Worm (Caenorhabditis elegans) whole organism, mixed stage, embryonic: Measurements from ENCODE around the gene dnj-5.

Experiments
- M03D4.4 ChIP-seq: sonication (generic microtip); optimal IDR thresholded peaks from 2 replicates; lab custom pipeline; 2017; ENCODE audit warnings: mild to moderate bottlenecking, missing genetic modification characterization, missing compliant biosample characterization
- bed-3 ChIP-seq: fragments of 200-800 bp; sonication (Bioruptor generic); optimal IDR thresholded peaks from 3 replicates; lab custom pipeline; 2018; ENCODE audit warnings: mild to moderate bottlenecking, missing genetic modification characterization, moderate library complexity, missing compliant biosample characterization
- blmp-1 ChIP-seq: fragments of 150-350 bp; optimal IDR thresholded peaks from 2 replicates; lab custom pipeline; 2014; ENCODE audit warnings: missing biosample characterization, missing genetic modification characterization
- ceh-39 ChIP-seq: fragments of 150-350 bp; optimal IDR thresholded peaks from 2 replicates; lab custom pipeline; 2014; ENCODE audit warnings: missing biosample characterization, missing genetic modification characterization
- ceh-43 ChIP-seq: fragments of 200-800 bp; sonication (Bioruptor generic); optimal IDR thresholded peaks from 2 replicates; lab custom pipeline; 2018; ENCODE audit warnings: mild to moderate bottlenecking, missing genetic modification characterization, moderate library complexity, missing compliant biosample characterization
- ceh-83 ChIP-seq: fragments of 200-800 bp; sonication (Bioruptor generic); optimal IDR thresholded peaks from 2 replicates; lab custom pipeline; 2018; ENCODE audit warnings: mild to moderate bottlenecking, missing genetic modification characterization, missing compliant biosample characterization
- ces-1 ChIP-seq: fragments of 150-350 bp; optimal IDR thresholded peaks from 2 replicates; lab custom pipeline; 2014; ENCODE audit warnings: missing biosample characterization, missing genetic modification reagents, missing genetic modification characterization
- cnd-1 ChIP-seq: fragments of 200-800 bp; sonication (Bioruptor generic); optimal IDR thresholded peaks from 2 replicates; lab custom pipeline; 2018; ENCODE audit warnings: mild to moderate bottlenecking, missing genetic modification characterization, missing compliant biosample characterization
- drap-1 ChIP-seq: fragments of 200-800 bp; sonication (Bioruptor generic); optimal IDR thresholded peaks from 3 replicates; lab custom pipeline; 2018; ENCODE audit warnings: mild to moderate bottlenecking, missing genetic modification characterization, missing compliant biosample characterization
- elt-1 ChIP-seq: sonication (generic microtip); optimal IDR thresholded peaks from 2 replicates; lab custom pipeline; 2017; ENCODE audit warnings: missing genetic modification characterization, mild to moderate bottlenecking, missing compliant biosample characterization, antibody characterized with exemption, moderate library complexity, borderline replicate concordance; ENCODE audit not compliant: insufficient read depth
- elt-3 ChIP-seq: fragments of 150-350 bp; optimal IDR thresholded peaks from 2 replicates; lab custom pipeline; 2014; ENCODE audit warnings: missing biosample characterization, missing genetic modification characterization
- flh-1 ChIP-seq: fragments of 200-800 bp; sonication (Bioruptor generic); optimal IDR thresholded peaks from 2 replicates; lab custom pipeline; 2018; ENCODE audit warnings: mild to moderate bottlenecking, missing genetic modification characterization, moderate library complexity, missing compliant biosample characterization
- ham-2 ChIP-seq: fragments of 200-800 bp; sonication (Bioruptor generic); optimal IDR thresholded peaks from 2 replicates; lab custom pipeline; 2018; ENCODE audit warnings: mild to moderate bottlenecking, missing genetic modification characterization, missing compliant biosample characterization
- hlh-1 ChIP-seq: fragments of 150-350 bp; optimal IDR thresholded peaks from 2 replicates; lab custom pipeline; 2014; ENCODE audit warnings: missing biosample characterization, missing genetic modification reagents, missing genetic modification characterization
- lin-13 ChIP-seq: fragments of 150-350 bp; optimal IDR thresholded peaks from 2 replicates; lab custom pipeline; 2014; ENCODE audit warnings: missing biosample characterization, missing genetic modification characterization
- lin-32 ChIP-seq: fragments of 200-800 bp; sonication (Bioruptor generic); optimal IDR thresholded peaks from 2 replicates; lab custom pipeline; 2018; ENCODE audit warnings: mild to moderate bottlenecking, missing genetic modification characterization, missing compliant biosample characterization
- lsy-2 ChIP-seq: fragments of 150-350 bp; optimal IDR thresholded peaks from 2 replicates; lab custom pipeline; 2014; ENCODE audit warnings: missing biosample characterization, missing genetic modification characterization
- mab-5 ChIP-seq: fragments of 150-350 bp; optimal IDR thresholded peaks from 2 replicates; lab custom pipeline; 2014; ENCODE audit warnings: missing biosample characterization, missing genetic modification characterization
- mep-1 ChIP-seq: fragments of 150-350 bp; optimal IDR thresholded peaks from 2 replicates; lab custom pipeline; 2017; ENCODE audit warnings: missing biosample characterization, missing genetic modification reagents, missing genetic modification characterization, inconsistent platforms
- mls-2 ChIP-seq: sonication (generic microtip); optimal IDR thresholded peaks from 2 replicates; lab custom pipeline; 2016; ENCODE audit warnings: mild to moderate bottlenecking, missing genetic modification characterization, moderate library complexity, missing compliant biosample characterization
- nhr-2 ChIP-seq: fragments of 150-350 bp; optimal IDR thresholded peaks from 2 replicates; lab custom pipeline; 2014; ENCODE audit warnings: missing biosample characterization, missing genetic modification characterization
- nhr-237 ChIP-seq: fragments of 150-350 bp; optimal IDR thresholded peaks from 2 replicates; lab custom pipeline; 2014; ENCODE audit warnings: missing biosample characterization, missing genetic modification characterization
- nhr-28 ChIP-seq: fragments of 150-350 bp; optimal IDR thresholded peaks from 2 replicates; lab custom pipeline; 2014; ENCODE audit warnings: missing biosample characterization, missing genetic modification characterization
- nhr-76 ChIP-seq: sonication (generic microtip); optimal IDR thresholded peaks from 2 replicates; lab custom pipeline; 2017; ENCODE audit warnings: missing biosample characterization, missing genetic modification characterization
- pha-4 ChIP-seq: fragments of 150-350 bp; optimal IDR thresholded peaks from 2 replicates; lab custom pipeline; 2018; ENCODE audit warnings: missing biosample characterization, missing genetic modification reagents, missing genetic modification characterization
- sem-2 ChIP-seq: fragments of 200-800 bp; sonication (Bioruptor generic); optimal IDR thresholded peaks from 2 replicates; lab custom pipeline; 2018; ENCODE audit warnings: mild to moderate bottlenecking, missing genetic modification characterization, missing compliant biosample characterization
- snpc-4 ChIP-seq: fragments of 150-350 bp; optimal IDR thresholded peaks from 2 replicates; lab custom pipeline; 2014; ENCODE audit warnings: missing biosample characterization, missing genetic modification characterization
- sptf-1 ChIP-seq: sonication (generic microtip); optimal IDR thresholded peaks from 2 replicates; lab custom pipeline; 2017; ENCODE audit warnings: mild to moderate bottlenecking, missing genetic modification characterization, moderate library complexity, missing compliant biosample characterization
- tbx-8 ChIP-seq: fragments of 200-800 bp; sonication (Bioruptor generic); optimal IDR thresholded peaks from 2 replicates; lab custom pipeline; 2018; ENCODE audit warnings: mild to moderate bottlenecking, missing genetic modification characterization, moderate library complexity, missing compliant biosample characterization
- unc-120 ChIP-seq: sonication (generic microtip); optimal IDR thresholded peaks from 2 replicates; lab custom pipeline; 2017; ENCODE audit warnings: missing genetic modification characterization, missing compliant biosample characterization; ENCODE audit not compliant: poor library complexity, severe bottlenecking
- unc-39 ChIP-seq: fragments of 150-350 bp; optimal IDR thresholded peaks from 2 replicates; lab custom pipeline; 2014; ENCODE audit warnings: missing biosample characterization, missing genetic modification characterization
- unc-62 ChIP-seq: fragments of 150-350 bp; optimal IDR thresholded peaks from 2 replicates; lab custom pipeline; 2014; ENCODE audit warnings: missing biosample characterization, missing genetic modification reagents, missing genetic modification characterization
- zip-8 ChIP-seq: fragments of 150-350 bp; optimal IDR thresholded peaks from 2 replicates; lab custom pipeline; 2014; ENCODE audit warnings: missing biosample characterization, missing genetic modification characterization
- ztf-11 ChIP-seq: fragments of 150-350 bp; optimal IDR thresholded peaks from 2 replicates; lab custom pipeline; 2014; ENCODE audit warnings: missing biosample characterization, missing genetic modification characterization

dnj-5 gene

ce11 chrII:6832695-6833389, 25.3 kb downstream of the dnj-5 start:
- no peak for TF ChIP-seq ces-1 (GFP tag; lab: Kevin White, UChicago)
- no peak for TF ChIP-seq nhr-28 (tag; lab: Kevin White, UChicago)
- peak; percentile 2 for TF ChIP-seq mep-1 (tag; lab: Kevin White, UChicago)
- TF ChIP-seq tbx-8 (GFP tag; lab: Kevin White, UChicago), result no peak
- no peak for TF ChIP-seq lsy-2 (tag; lab: Kevin White, UChicago)
- TF ChIP-seq lin-32 (GFP tag; lab: Kevin White, UChicago), result no peak
- no peak for TF ChIP-seq unc-39 (tag; lab: Kevin White, UChicago)
- TF ChIP-seq blmp-1 (tag; lab: Kevin White, UChicago), result no peak
- no peak for TF ChIP-seq lin-13 (tag; lab: Kevin White, UChicago)
- no peak for TF ChIP-seq flh-1 (GFP tag; lab: Kevin White, UChicago)
- TF ChIP-seq nhr-237 (tag; lab: Kevin White, UChicago), result no peak
- TF ChIP-seq sem-2, result no peak
- peak; percentile 90 for TF ChIP-seq elt-1 (tag; lab: Kevin White, UChicago)
- TF ChIP-seq bed-3 (GFP tag; lab: Kevin White, UChicago), result no peak
- no peak for TF ChIP-seq elt-3
- peak; percentile 28 for TF ChIP-seq unc-120 (tag; lab: Kevin White, UChicago)
- peak; percentile 60 for TF ChIP-seq hlh-1 (tag; lab: Kevin White, UChicago)
- no peak for TF ChIP-seq ceh-43 (GFP tag; lab: Kevin White, UChicago)
- TF ChIP-seq unc-62 (GFP tag; lab: Kevin White, UChicago), result peak; percentile 30
- TF ChIP-seq mls-2 (tag; lab: Kevin White, UChicago), result no peak
- no peak for TF ChIP-seq cnd-1 (tag; lab: Kevin White, UChicago)
- no peak for TF ChIP-seq zip-8 (tag; lab: Kevin White, UChicago)
- peak; percentile 86 for TF ChIP-seq ham-2 (GFP tag; lab: Kevin White, UChicago)
- TF ChIP-seq M03D4.4 (tag; lab: Kevin White, UChicago), result no peak
- TF ChIP-seq sptf-1, result no peak
- no peak for TF ChIP-seq pha-4 (tag; lab: Kevin White, UChicago)
- TF ChIP-seq nhr-76, result no peak
- TF ChIP-seq ceh-39 (tag; lab: Kevin White, UChicago), result no peak
- no peak for TF ChIP-seq nhr-2 (tag; lab: Kevin White, UChicago)
- no peak for TF ChIP-seq snpc-4 (tag; lab: Kevin White, UChicago)

ce11 chrII:6832207-6832606, 25.9 kb downstream of the dnj-5 start:
- TF ChIP-seq ces-1 (GFP tag; lab: Kevin White, UChicago), result peak; percentile 29
- no peak for TF ChIP-seq ham-2 (GFP tag; lab: Kevin White, UChicago)

ce11 chrII:6831531-6832201, 26.4 kb downstream of the dnj-5 start:
- TF ChIP-seq bed-3 (GFP tag; lab: Kevin White, UChicago), result no peak
- no peak for TF ChIP-seq ceh-39 (tag; lab: Kevin White, UChicago)
- no peak for TF ChIP-seq ztf-11
- no peak for TF ChIP-seq sem-2
- TF ChIP-seq ces-1 (GFP tag; lab: Kevin White, UChicago), result no peak
- no peak for TF ChIP-seq drap-1 (GFP tag; lab: Kevin White, UChicago)
- TF ChIP-seq mep-1 (tag; lab: Kevin White, UChicago), result peak; percentile 17
- TF ChIP-seq ham-2 (GFP tag; lab: Kevin White, UChicago), result no peak
- no peak for TF ChIP-seq ceh-43 (GFP tag; lab: Kevin White, UChicago)
- TF ChIP-seq lin-32 (GFP tag; lab: Kevin White, UChicago), result no peak
- TF ChIP-seq nhr-2 (tag; lab: Kevin White, UChicago), result peak; percentile 93
- no peak for TF ChIP-seq unc-39 (tag; lab: Kevin White, UChicago)
- TF ChIP-seq hlh-1 (tag; lab: Kevin White, UChicago), result no peak
- TF ChIP-seq cnd-1 (tag; lab: Kevin White, UChicago), result no peak
- TF ChIP-seq snpc-4 (tag; lab: Kevin White, UChicago), result no peak
- no peak for TF ChIP-seq lsy-2 (tag; lab: Kevin White, UChicago)
- TF ChIP-seq zip-8 (tag; lab: Kevin White, UChicago), result no peak
- TF ChIP-seq M03D4.4 (tag; lab: Kevin White, UChicago), result no peak
- TF ChIP-seq mls-2 (tag; lab: Kevin White, UChicago), result no peak
- no peak for TF ChIP-seq tbx-8 (GFP tag; lab: Kevin White, UChicago)
- TF ChIP-seq nhr-237 (tag; lab: Kevin White, UChicago), result no peak
- TF ChIP-seq nhr-76, result no peak
- TF ChIP-seq pha-4 (tag; lab: Kevin White, UChicago), result peak; percentile 56
- TF ChIP-seq ceh-83 (GFP tag; lab: Kevin White, UChicago), result peak; percentile 55
- TF ChIP-seq mab-5, result no peak
- no peak for TF ChIP-seq flh-1 (GFP tag; lab: Kevin White, UChicago)
- no peak for TF ChIP-seq blmp-1 (tag; lab: Kevin White, UChicago)
- no peak for TF ChIP-seq elt-3
- TF ChIP-seq sptf-1, result peak; percentile 44
- no peak for TF ChIP-seq lin-13 (tag; lab: Kevin White, UChicago)
- peak; percentile 24 for TF ChIP-seq unc-62 (GFP tag; lab: Kevin White, UChicago)
- TF ChIP-seq elt-1 (tag; lab: Kevin White, UChicago), result peak; percentile 1
